Fruit fly (Drosophila melanogaster): ENCODE data around the gene CG44038.
A peak's percentile ranks its signal among the peaks of the same experiment; 100 is the strongest.

Gene CG44038

dm6 chr3R:12250204-12250603 lies 10.6 kb upstream of the CG44038 start (continued):
- TF ChIP-seq disco-r (GFP tag; optimal IDR thresholded peaks at IDR 0.05) (no peak), CG6175 (GFP tag; IDR thresholded peaks at IDR 0.05) (no peak), CG31224 (GFP tag; IDR thresholded peaks at IDR 0.05) (no peak), CG10209 (GFP tag; optimal IDR thresholded peaks at IDR 0.05) (no peak), bigmax (GFP tag; optimal IDR thresholded peaks at IDR 0.05) (no peak), sd (tag; optimal IDR thresholded peaks at IDR 0.05) (peak; percentile 18), so (GFP tag; IDR thresholded peaks at IDR 0.05) (no peak)

dm6 chr3R:12251534-12251933 lies 9.2 kb upstream of the CG44038 start:
- TF ChIP-seq twi (tag; optimal IDR thresholded peaks at IDR 0.05) (peak; percentile 94), CG12942 (GFP tag; optimal IDR thresholded peaks at IDR 0.05) (no peak)

dm6 chr3R:12252457-12253065 lies 8.2 kb upstream of the CG44038 start:
- TF ChIP-seq dysf (GFP tag; IDR thresholded peaks at IDR 0.05) (no peak), prd (optimal IDR thresholded peaks at IDR 0.05) (no peak), prd (GFP tag; IDR thresholded peaks at IDR 0.05) (no peak; the same call in 2 of the 3 replicates), zfh2 (GFP tag; optimal IDR thresholded peaks at IDR 0.05) (no peak), CG2678 (tag; optimal IDR thresholded peaks at IDR 0.05) (no peak), HLH4C (GFP tag; IDR thresholded peaks at IDR 0.05; ENCODE audit: partially characterized antibody) (no peak), insv (GFP tag; optimal IDR thresholded peaks at IDR 0.05) (peak in 1 of 2 experiments; percentile 77), zen (tag; optimal IDR thresholded peaks at IDR 0.05) (peak; percentile 62), twi (tag; optimal IDR thresholded peaks at IDR 0.05) (peak; percentile 90), sens (GFP tag) (no peak), E2f1 (GFP tag; IDR thresholded peaks at IDR 0.05) (no peak), CG15479 (GFP tag; optimal IDR thresholded peaks at IDR 0.05) (peak; percentile 90), mirr (GFP tag; optimal IDR thresholded peaks at IDR 0.05) (no peak), HmgZ (tag; optimal IDR thresholded peaks at IDR 0.05) (no peak), CG13424 (tag; optimal IDR thresholded peaks at IDR 0.05) (no peak), CG6683 (GFP tag; optimal IDR thresholded peaks at IDR 0.05) (no peak), cad (GFP tag; optimal IDR thresholded peaks at IDR 0.05) (peak; percentile 80), CG9817 (tag; optimal IDR thresholded peaks at IDR 0.05) (no peak), CG12769 (tag; optimal IDR thresholded peaks at IDR 0.05) (no peak), CG10147 (GFP tag; optimal IDR thresholded peaks at IDR 0.05) (no peak), otp (GFP tag; IDR thresholded peaks at IDR 0.05) (no peak), CG17568 (GFP tag; optimal IDR thresholded peaks at IDR 0.05) (no peak), ac (GFP tag; optimal IDR thresholded peaks at IDR 0.05) (peak; percentile 59), CG32772 (GFP tag; IDR thresholded peaks at IDR 0.05) (no peak), CG12391 (tag; optimal IDR thresholded peaks at IDR 0.05) (no peak), sug (tag; optimal IDR thresholded peaks at IDR 0.05) (no peak), CG11247 (GFP tag; IDR thresholded peaks at IDR 0.05) (no peak), Sry-β (GFP tag; optimal IDR thresholded peaks at IDR 0.05) (no peak), tll (GFP tag; optimal IDR thresholded peaks at IDR 0.05) (peak in 1 of 2 experiments; percentile 100), gem (tag; optimal IDR thresholded peaks at IDR 0.05) (no peak), CG15696 (tag; optimal IDR thresholded peaks at IDR 0.05) (no peak), CG43689 (GFP tag; IDR thresholded peaks at IDR 0.05) (no peak), chif (GFP tag; optimal IDR thresholded peaks at IDR 0.05) (no peak), CG15073 (GFP tag; optimal IDR thresholded peaks at IDR 0.05) (no peak), Hr78 (GFP tag; optimal IDR thresholded peaks at IDR 0.05) (no peak), D (optimal IDR thresholded peaks at IDR 0.05) (peak; percentile 92), D (GFP tag; optimal IDR thresholded peaks at IDR 0.05) (no peak), chinmo (GFP tag; IDR thresholded peaks at IDR 0.05; ENCODE audit: partially characterized antibody) (no peak), slou (GFP tag; optimal IDR thresholded peaks at IDR 0.05) (no peak)

Data from whole organism, embryonic.